Fruit fly (Drosophila melanogaster): ENCODE results near the gene CG14304.

CG14304 gene

dm6 chr3R:18669812-18670211 is 48.7 kb upstream of the CG14304 start (continued):
- TF ChIP-seq CG8319 (GFP tag; optimal IDR thresholded peaks at IDR 0.05): peak; percentile 3
- no peak for TF ChIP-seq Hr39 (GFP tag; optimal IDR thresholded peaks at IDR 0.05)
- no peak for TF ChIP-seq Smox (GFP tag; optimal IDR thresholded peaks at IDR 0.05)
- TF ChIP-seq Met (GFP tag; optimal IDR thresholded peaks at IDR 0.05): peak; percentile 62
- peak; percentile 75 for TF ChIP-seq Ets96B (tag; optimal IDR thresholded peaks at IDR 0.05)
- peak; percentile 2 for TF ChIP-seq fkh (GFP tag; optimal IDR thresholded peaks at IDR 0.05)
- TF ChIP-seq CG6276 (GFP tag; optimal IDR thresholded peaks at IDR 0.05): no peak
- TF ChIP-seq achi (GFP tag; optimal IDR thresholded peaks at IDR 0.05): peak; percentile 69
- no peak for TF ChIP-seq Ets21C (GFP tag; optimal IDR thresholded peaks at IDR 0.05)
- TF ChIP-seq Gug (GFP tag; IDR thresholded peaks at IDR 0.05): peak; percentile 57
- TF ChIP-seq CG8119 (GFP tag; IDR thresholded peaks at IDR 0.05): peak; percentile 74

dm6 chr3R:18669152-18669551 is 48.0 kb upstream of the CG14304 start, which contains the start of gene CG7702:
CG7702 (plus strand) TSS chr3R:18669390.
- TF ChIP-seq vri (GFP tag; optimal IDR thresholded peaks at IDR 0.05) (peak; percentile 17), CG6854 (GFP tag; optimal IDR thresholded peaks at IDR 0.05) (peak; percentile 3), eg (GFP tag; IDR thresholded peaks at IDR 0.05) (peak; percentile 52; the same call in 1 of the 3 replicates), lz (GFP tag; optimal IDR thresholded peaks at IDR 0.05) (no peak), dsx (GFP tag; optimal IDR thresholded peaks at IDR 0.05; ENCODE audit: poor library complexity, severe bottlenecking) (peak; percentile 58), CG9139 (GFP tag; optimal IDR thresholded peaks at IDR 0.05) (no peak), CG11294 (GFP tag; IDR thresholded peaks at IDR 0.05) (no peak), Eip93F (GFP tag; optimal IDR thresholded peaks at IDR 0.05) (peak; percentile 29), Ets96B (tag; optimal IDR thresholded peaks at IDR 0.05) (no peak), CG7368 (GFP tag; optimal IDR thresholded peaks at IDR 0.05) (no peak), esn (GFP tag; optimal IDR thresholded peaks at IDR 0.05) (no peak), net (GFP tag; optimal IDR thresholded peaks at IDR 0.05) (no peak), Sox102F (GFP tag; optimal IDR thresholded peaks at IDR 0.05) (no peak), CG34406 (GFP tag; optimal IDR thresholded peaks at IDR 0.05) (no peak), CG8119 (GFP tag; IDR thresholded peaks at IDR 0.05) (peak; percentile 22; the same call in 1 of the 3 replicates), cyc (GFP tag; optimal IDR thresholded peaks at IDR 0.05) (no peak), dac (GFP tag; optimal IDR thresholded peaks at IDR 0.05) (no peak), Sox14 (GFP tag; optimal IDR thresholded peaks at IDR 0.05) (no peak), spab (GFP tag; optimal IDR thresholded peaks at IDR 0.05) (no peak), CG15336 (GFP tag; IDR thresholded peaks at IDR 0.05) (peak; percentile 34; the same call in 1 of the 2 replicates), CG4318 (GFP tag; optimal IDR thresholded peaks at IDR 0.05) (no peak), CG11902 (GFP tag; optimal IDR thresholded peaks at IDR 0.05) (no peak), CG11762 (GFP tag; optimal IDR thresholded peaks at IDR 0.05; ENCODE audit: insufficient read depth) (no peak), Hr38 (GFP tag; optimal IDR thresholded peaks at IDR 0.05) (no peak), CG6808 (GFP tag; optimal IDR thresholded peaks at IDR 0.05) (peak; percentile 11), achi (GFP tag; optimal IDR thresholded peaks at IDR 0.05) (no peak), CG31627 (GFP tag; optimal IDR thresholded peaks at IDR 0.05) (no peak), CG8632 (GFP tag; optimal IDR thresholded peaks at IDR 0.05) (no peak), CG32006 (GFP tag; optimal IDR thresholded peaks at IDR 0.05) (no peak), svp (GFP tag) (no peak), fd59A (GFP tag; optimal IDR thresholded peaks at IDR 0.05) (no peak), acj6 (GFP tag; optimal IDR thresholded peaks at IDR 0.05) (no peak), Smox (GFP tag; optimal IDR thresholded peaks at IDR 0.05) (no peak), CG6276 (GFP tag; optimal IDR thresholded peaks at IDR 0.05) (no peak), Lpt (GFP tag; optimal IDR thresholded peaks at IDR 0.05) (no peak), fkh (GFP tag; optimal IDR thresholded peaks at IDR 0.05) (no peak), fd85E (GFP tag; optimal IDR thresholded peaks at IDR 0.05) (no peak), Met (GFP tag; optimal IDR thresholded peaks at IDR 0.05) (no peak), salr (GFP tag; optimal IDR thresholded peaks at IDR 0.05) (no peak), Eip75B (GFP tag; optimal IDR thresholded peaks at IDR 0.05) (no peak), Ets21C (GFP tag; optimal IDR thresholded peaks at IDR 0.05) (no peak), CG16779 (tag; optimal IDR thresholded peaks at IDR 0.05) (no peak), CG3032 (tag; optimal IDR thresholded peaks at IDR 0.05) (no peak), Blimp-1 (GFP tag; optimal IDR thresholded peaks at IDR 0.05) (no peak), CG10669 (GFP tag; optimal IDR thresholded peaks at IDR 0.05) (no peak), Hr4 (GFP tag; optimal IDR thresholded peaks at IDR 0.05) (no peak)
